Worm (Caenorhabditis elegans) whole organism, young adult: ENCODE measurements around the gene ssup-72.

Source experiments
- F10E7.11 ChIP-seq: sonication (generic microtip); optimal IDR thresholded peaks from 2 replicates; lab custom pipeline; 2017; ENCODE audit warnings: mild to moderate bottlenecking, missing genetic modification characterization, moderate library complexity, missing compliant biosample characterization
- F33H1.4 ChIP-seq: fragments of 200-800 bp; sonication (Bioruptor generic); IDR thresholded peaks from 2 replicates; pipeline ENCODE4 v1.3.6; 2022; ENCODE audit warnings: missing genetic modification reagents, missing genetic modification characterization, missing compliant biosample characterization
- F57C9.4 ChIP-seq: sonication (generic microtip); optimal IDR thresholded peaks from 2 replicates; lab custom pipeline; 2017; ENCODE audit warnings: mild to moderate bottlenecking, missing genetic modification characterization, missing compliant biosample characterization
- K11D2.4 ChIP-seq: fragments of 200-800 bp; sonication (Bioruptor generic); IDR thresholded peaks from 2 replicates; pipeline ENCODE4 v1.3.6; 2022; ENCODE audit warnings: missing genetic modification reagents, missing genetic modification characterization, missing compliant biosample characterization
- Y79H2A.3 ChIP-seq: fragments of 200-800 bp; sonication (Bioruptor generic); conservative IDR thresholded peaks from 2 replicates; pipeline ENCODE4 v1.3.6; 2022; ENCODE audit warnings: missing genetic modification reagents, missing genetic modification characterization, missing compliant biosample characterization
- akir-1 ChIP-seq: fragments of 200-800 bp; sonication (Bioruptor generic); optimal IDR thresholded peaks from 2 replicates; lab custom pipeline; 2018; ENCODE audit warnings: mild to moderate bottlenecking, missing genetic modification characterization, moderate library complexity, missing compliant biosample characterization
- ama-1 ChIP-seq, 3 experiments: fragments of 150-350 bp in 1 of 3; sonication (generic microtip) in 2 of 3; optimal IDR thresholded peaks; 2 replicates each; lab custom pipeline; 2014 to 2018; ENCODE audit warnings: missing biosample characterization in 2 of 3, missing genetic modification characterization in 2 of 3, missing genetic modification reagents in 2 of 3
- atf-7 ChIP-seq: sonication (generic microtip); optimal IDR thresholded peaks from 2 replicates; lab custom pipeline; 2017; ENCODE audit warnings: mild to moderate bottlenecking, missing genetic modification characterization, missing compliant biosample characterization
- attf-3 ChIP-seq: fragments of 200-800 bp; sonication (Bioruptor generic); conservative IDR thresholded peaks from 2 replicates; pipeline ENCODE4 v1.3.6; 2022; ENCODE audit warnings: missing genetic modification reagents, missing genetic modification characterization, missing compliant biosample characterization
- bed-2 ChIP-seq: fragments of 200-800 bp; sonication (Bioruptor generic); IDR thresholded peaks from 2 replicates; pipeline ENCODE4 v1.3.6; 2022; ENCODE audit warnings: missing genetic modification reagents, missing genetic modification characterization, missing compliant biosample characterization
- ccch-3 ChIP-seq: fragments of 200-800 bp; sonication (Bioruptor generic); optimal IDR thresholded peaks from 2 replicates; lab custom pipeline; 2018; ENCODE audit warnings: mild to moderate bottlenecking, missing genetic modification characterization, missing compliant biosample characterization
- cebp-1 ChIP-seq, 2 experiments: fragments of 200-800 bp in 1 of 2; sonication (Bioruptor generic) in 1 of 2; sonication (generic microtip) in 1 of 2; IDR thresholded peaks in 1 of 2; optimal IDR thresholded peaks in 1 of 2; 2 replicates each; pipeline versions ENCODE4 v1.3.6 to Lab custom; 2017 to 2022; ENCODE audit warnings: missing compliant biosample characterization in 2 of 2, missing genetic modification characterization in 2 of 2, mild to moderate bottlenecking in 1 of 2, missing genetic modification reagents in 1 of 2, moderate library complexity in 1 of 2
- die-1 ChIP-seq: sonication (generic microtip); optimal IDR thresholded peaks from 2 replicates; lab custom pipeline; 2016; ENCODE audit warnings: missing genotype, mild to moderate bottlenecking, missing genetic modification characterization, missing compliant biosample characterization
- dox-1 ChIP-seq: fragments of 200-800 bp; sonication (Bioruptor generic); IDR thresholded peaks from 2 replicates; pipeline ENCODE4 v1.3.6; 2022; ENCODE audit warnings: missing genetic modification reagents, missing genetic modification characterization, missing compliant biosample characterization
- dpl-1 ChIP-seq: fragments of 150-350 bp; optimal IDR thresholded peaks from 2 replicates; lab custom pipeline; 2014; ENCODE audit warnings: missing biosample characterization, missing genetic modification reagents, missing genetic modification characterization
- efl-1 ChIP-seq: fragments of 150-350 bp; optimal IDR thresholded peaks from 2 replicates; lab custom pipeline; 2014; ENCODE audit warnings: missing biosample characterization, missing genetic modification reagents, missing genetic modification characterization
- gei-17 ChIP-seq: fragments of 200-800 bp; sonication (Bioruptor generic); optimal IDR thresholded peaks from 2 replicates; lab custom pipeline; 2018; ENCODE audit warnings: mild to moderate bottlenecking, missing genetic modification characterization, missing compliant biosample characterization
- hlh-12 ChIP-seq: sonication (generic microtip); optimal IDR thresholded peaks from 2 replicates; lab custom pipeline; 2016; ENCODE audit warnings: missing genetic modification characterization, missing compliant biosample characterization
- hlh-26 ChIP-seq: fragments of 200-800 bp; sonication (Bioruptor generic); conservative IDR thresholded peaks from 2 replicates; pipeline ENCODE4 v1.3.6; 2022; ENCODE audit warnings: missing genetic modification reagents, missing genetic modification characterization, missing compliant biosample characterization
- hmg-1.2 ChIP-seq: fragments of 200-800 bp; sonication (Bioruptor generic); IDR thresholded peaks from 2 replicates; pipeline ENCODE4 v1.3.6; 2022; ENCODE audit warnings: missing genetic modification reagents, missing genetic modification characterization, missing compliant biosample characterization
- hmg-20 ChIP-seq: fragments of 200-800 bp; sonication (Bioruptor generic); IDR thresholded peaks from 2 replicates; pipeline ENCODE4 v1.3.6; 2022; ENCODE audit warnings: missing genetic modification reagents, missing genetic modification characterization, missing compliant biosample characterization
- lag-1 ChIP-seq: fragments of 200-800 bp; sonication (Bioruptor generic); IDR thresholded peaks from 2 replicates; pipeline ENCODE4 v1.3.6; 2022; ENCODE audit warnings: missing genetic modification reagents, missing genetic modification characterization, missing compliant biosample characterization
- lin-26 ChIP-seq: fragments of 200-800 bp; sonication (Bioruptor generic); IDR thresholded peaks from 2 replicates; pipeline ENCODE4 v1.3.6; 2022; ENCODE audit warnings: missing genetic modification reagents, missing genetic modification characterization, missing compliant biosample characterization
- lin-54 ChIP-seq: fragments of 200-800 bp; sonication (Bioruptor generic); optimal IDR thresholded peaks from 2 replicates; lab custom pipeline; 2018; ENCODE audit warnings: mild to moderate bottlenecking, missing genetic modification characterization, missing compliant biosample characterization
- lsl-1 ChIP-seq: fragments of 200-800 bp; sonication (Bioruptor generic); optimal IDR thresholded peaks from 2 replicates; lab custom pipeline; 2018; ENCODE audit warnings: mild to moderate bottlenecking, missing genetic modification characterization, moderate library complexity, missing compliant biosample characterization
- madf-10 ChIP-seq: sonication (generic microtip); optimal IDR thresholded peaks from 2 replicates; lab custom pipeline; 2016; ENCODE audit warnings: mild to moderate bottlenecking, missing genetic modification characterization, missing compliant biosample characterization
- madf-6 ChIP-seq: fragments of 200-800 bp; sonication (Bioruptor generic); IDR thresholded peaks from 2 replicates; pipeline ENCODE4 v1.3.6; 2022; ENCODE audit warnings: missing genetic modification reagents, missing genetic modification characterization, missing compliant biosample characterization
- mcd-1 ChIP-seq: fragments of 200-800 bp; sonication (Bioruptor generic); IDR thresholded peaks from 2 replicates; pipeline ENCODE4 v1.3.6; 2022; ENCODE audit warnings: missing genetic modification reagents, missing genetic modification characterization, missing compliant biosample characterization
- mes-4 ChIP-seq: sonication (generic microtip); optimal IDR thresholded peaks from 2 replicates; lab custom pipeline; 2016; ENCODE audit warnings: missing genotype, missing genetic modification characterization, missing compliant biosample characterization
- mxl-1 ChIP-seq: sonication (generic microtip); optimal IDR thresholded peaks from 2 replicates; lab custom pipeline; 2016; ENCODE audit warnings: missing genetic modification characterization, missing compliant biosample characterization
- nfya-2 ChIP-seq: fragments of 200-800 bp; sonication (Bioruptor generic); IDR thresholded peaks from 2 replicates; pipeline ENCODE4 v1.3.6; 2022; ENCODE audit warnings: missing genetic modification reagents, missing genetic modification characterization, missing compliant biosample characterization
- nhr-179 ChIP-seq: sonication (generic microtip); optimal IDR thresholded peaks from 2 replicates; lab custom pipeline; 2016; ENCODE audit warnings: mild to moderate bottlenecking, missing genetic modification characterization, missing compliant biosample characterization
- pbrm-1 ChIP-seq: fragments of 200-800 bp; sonication (Bioruptor generic); IDR thresholded peaks from 2 replicates; pipeline ENCODE4 v1.3.6; 2022; ENCODE audit warnings: missing genetic modification reagents, missing genetic modification characterization, missing compliant biosample characterization
- repo-1 ChIP-seq: sonication (generic microtip); optimal IDR thresholded peaks from 2 replicates; lab custom pipeline; 2017; ENCODE audit warnings: mild to moderate bottlenecking, missing genetic modification characterization, missing compliant biosample characterization
- sdz-38 ChIP-seq: sonication (generic microtip); optimal IDR thresholded peaks from 2 replicates; lab custom pipeline; 2016; ENCODE audit warnings: missing genotype, missing genetic modification characterization, missing compliant biosample characterization
- snpc-1.1 ChIP-seq: sonication (generic microtip); optimal IDR thresholded peaks from 2 replicates; lab custom pipeline; 2017; ENCODE audit warnings: missing genetic modification characterization, mild to moderate bottlenecking, missing compliant biosample characterization, antibody characterized with exemption, moderate library complexity, missing genotype, missing genetic modification reagents; ENCODE audit not compliant: insufficient read depth
- snpc-4 ChIP-seq, 5 experiments: fragments of 150-350 bp in 1 of 5; sonication (generic microtip) in 4 of 5; optimal IDR thresholded peaks; 2 replicates each; lab custom pipeline; 2014 to 2018; ENCODE audit warnings: missing genetic modification characterization in 5 of 5, missing biosample characterization in 3 of 5, antibody characterized with exemption in 2 of 5, mild to moderate bottlenecking in 2 of 5, missing compliant biosample characterization in 2 of 5, missing genotype in 2 of 5, moderate library complexity in 2 of 5, missing genetic modification reagents in 1 of 5
- somi-1 ChIP-seq: fragments of 200-800 bp; sonication (Bioruptor generic); optimal IDR thresholded peaks from 2 replicates; lab custom pipeline; 2018; ENCODE audit warnings: mild to moderate bottlenecking, missing genetic modification characterization, missing compliant biosample characterization
- tbp1 ChIP-seq: fragments of 200-800 bp; sonication (Bioruptor generic); optimal IDR thresholded peaks from 2 replicates; lab custom pipeline; 2018; ENCODE audit warnings: mild to moderate bottlenecking, missing genetic modification characterization, missing compliant biosample characterization
- tbx-9 ChIP-seq: sonication (generic microtip); optimal IDR thresholded peaks from 2 replicates; lab custom pipeline; 2016; ENCODE audit warnings: borderline replicate concordance, missing genetic modification characterization, inconsistent platforms, missing compliant biosample characterization
- xnd-1 ChIP-seq: sonication (generic microtip); optimal IDR thresholded peaks from 2 replicates; lab custom pipeline; 2016; ENCODE audit warnings: missing genotype, missing genetic modification reagents, missing genetic modification characterization, missing compliant biosample characterization
- ztf-6 ChIP-seq: fragments of 200-800 bp; sonication (Bioruptor generic); IDR thresholded peaks from 2 replicates; pipeline ENCODE4 v1.3.6; 2022; ENCODE audit warnings: missing genetic modification reagents, missing genetic modification characterization, missing compliant biosample characterization

Gene ssup-72

DNA sequence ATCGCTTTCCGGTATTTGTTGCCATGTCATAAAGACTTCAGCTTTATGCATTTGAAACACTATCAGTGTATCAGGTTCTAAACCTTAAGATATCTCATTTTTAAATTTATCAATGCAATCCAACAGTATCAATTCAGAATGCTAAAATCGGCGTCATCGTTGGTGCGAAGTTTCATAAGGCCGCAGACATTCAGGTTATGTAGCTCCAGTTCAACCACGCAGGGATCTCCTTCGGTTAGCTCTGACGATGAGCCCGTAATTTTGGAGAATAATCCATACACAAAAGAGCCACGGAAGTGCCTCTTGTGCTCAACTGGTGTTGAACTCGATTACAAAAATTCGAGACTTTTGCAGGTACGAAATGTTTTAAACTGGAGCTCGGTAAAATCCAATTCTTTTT lies 40.3 kb upstream of the ssup-72 start, which contains the start of gene mrps-18.C (continued):
- TF ChIP-seq mcd-1 (GFP tag; lab: Robert Waterston, UW) (0 out of 2 replicates have a peak, but pooled peaks have one; percentile 30), Y79H2A.3 (GFP tag; lab: Robert Waterston, UW) (no peak), hmg-20 (GFP tag; lab: Robert Waterston, UW) (0 out of 2 replicates have a peak, but pooled peaks have one; percentile 3), mxl-1 (tag; lab: Kevin White, UChicago) (no peak), ama-1 (optimal IDR thresholded peaks at IDR 0.05; lab: Kevin White, UChicago) (no peak), ama-1 (GFP tag; optimal IDR thresholded peaks at IDR 0.05; lab: Kevin White, UChicago) (no peak), hlh-12 (tag; lab: Kevin White, UChicago) (no peak), repo-1 (peak; percentile 36), lin-54 (GFP tag; lab: Kevin White, UChicago) (no peak), hmg-1.2 (GFP tag; lab: Robert Waterston, UW) (0 out of 2 replicates have a peak, but pooled peaks have one; percentile 15), madf-6 (GFP tag; lab: Robert Waterston, UW) (peak; percentile 47), die-1 (tag; lab: Kevin White, UChicago) (no peak), xnd-1 (no peak)

- no peak for TF ChIP-seq hlh-26 (GFP tag; lab: Robert Waterston, UW)
- TF ChIP-seq snpc-4 (GFP tag; optimal IDR thresholded peaks at IDR 0.05; lab: Kevin White, UChicago) = no peak
- TF ChIP-seq snpc-4 (tag; optimal IDR thresholded peaks at IDR 0.05; lab: Kevin White, UChicago) = no peak
- TF ChIP-seq mes-4 = no peak
- no peak for TF ChIP-seq bed-2 (GFP tag; lab: Robert Waterston, UW)
- TF ChIP-seq snpc-1.1 (tag; lab: Kevin White, UChicago) = no peak
- no peak for TF ChIP-seq somi-1 (GFP tag; lab: Kevin White, UChicago)
- TF ChIP-seq F57C9.4 = no peak
- TF ChIP-seq hmg-1.2 (GFP tag; lab: Robert Waterston, UW) = no peak
- TF ChIP-seq F10E7.11 (tag; lab: Kevin White, UChicago) = no peak
Measured at ce11 chrII:6736604-6737003, 39.8 kb upstream of the ssup-72 start, which contains the start of gene T14B4.1. Gene T14B4.1 (plus strand): TSS chrII:6736904.

DNA sequence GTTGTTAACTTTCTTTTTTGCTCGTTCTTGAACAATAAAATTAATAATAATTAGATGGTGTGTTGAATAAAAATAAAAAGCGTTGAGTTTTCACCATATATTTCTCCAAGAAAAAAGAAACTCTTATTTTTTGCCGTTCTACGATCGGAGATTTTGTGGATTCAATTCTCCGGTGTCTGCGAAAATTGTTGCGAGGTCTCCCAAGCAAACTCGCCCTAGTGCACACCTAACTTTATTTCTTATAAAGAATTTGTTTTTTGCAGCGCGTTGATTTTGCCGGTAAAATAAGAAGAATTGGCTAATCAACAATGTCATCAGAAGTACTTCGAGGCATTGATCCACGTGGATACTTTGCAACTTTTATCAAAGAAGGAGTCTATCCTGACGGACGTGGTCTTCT lies 35.0 kb upstream of the ssup-72 start, which contains the start of gene exos-8:
Gene exos-8 (plus strand): TSS at position 264 of the 400 bp plus-strand sequence.
- TF ChIP-seq mes-4 (no peak), lsl-1 (peak; percentile 34), lin-26 (GFP tag; lab: Robert Waterston, UW) (0 out of 2 replicates have a peak, but pooled peaks have one; percentile 51), ztf-6 (GFP tag; lab: Robert Waterston, UW) (no peak), ccch-3 (GFP tag; lab: Kevin White, UChicago) (no peak), tbp1 (GFP tag; lab: Kevin White, UChicago) (peak; percentile 55), lag-1 (GFP tag; lab: Robert Waterston, UW) (no peak), madf-10 (peak; percentile 50), mcd-1 (GFP tag; lab: Robert Waterston, UW) (peak; percentile 92), hmg-1.2 (GFP tag; lab: Robert Waterston, UW) (peak; percentile 41; the same call in 1 of the 2 replicates), bed-2 (GFP tag; lab: Robert Waterston, UW) (peak; percentile 64; the same call in 1 of the 2 replicates), pbrm-1 (no peak), tbx-9 (tag; lab: Kevin White, UChicago) (no peak), sdz-38 (tag; lab: Kevin White, UChicago) (no peak), atf-7 (tag; lab: Kevin White, UChicago) (no peak), nhr-179 (tag; lab: Kevin White, UChicago) (no peak), dpl-1 (GFP tag; lab: Kevin White, UChicago) (peak; percentile 37), attf-3 (peak; percentile 65), efl-1 (peak; percentile 65), dox-1 (GFP tag; lab: Robert Waterston, UW) (peak; percentile 57), F33H1.4 (GFP tag; lab: Robert Waterston, UW) (peak; percentile 21; the same call in 1 of the 2 replicates), gei-17 (no peak), nfya-2 (no peak), cebp-1 (GFP tag; IDR thresholded peaks at IDR 0.05; lab: Robert Waterston, UW) (0 out of 2 replicates have a peak, but pooled peaks have one; percentile 14), cebp-1 (tag; optimal IDR thresholded peaks at IDR 0.05; lab: Kevin White, UChicago) (no peak), repo-1 (no peak), K11D2.4 (no peak), hlh-26 (GFP tag; lab: Robert Waterston, UW) (no peak), hmg-20 (GFP tag; lab: Robert Waterston, UW) (no peak), akir-1 (GFP tag; lab: Kevin White, UChicago) (peak; percentile 44), die-1 (tag; lab: Kevin White, UChicago) (peak; percentile 19)
